Worm (Caenorhabditis elegans): Measurements from ENCODE around the gene C13A2.12.

The C13A2.12 gene

ce11 chrV:7231524-7231923, 27.5 kb upstream of the C13A2.12 start:
- TF ChIP-seq fos-1 (tag; optimal IDR thresholded peaks at IDR 0.05) (no peak), R02D3.7 (tag; optimal IDR thresholded peaks at IDR 0.05) (no peak), skn-1 (tag; optimal IDR thresholded peaks at IDR 0.05) (no peak), nhr-25 (tag; optimal IDR thresholded peaks at IDR 0.05) (no peak), lin-39 (tag; optimal IDR thresholded peaks at IDR 0.05) (no peak), nhr-21 (tag; optimal IDR thresholded peaks at IDR 0.05) (no peak)

- TF ChIP-seq sma-9 (GFP tag; optimal IDR thresholded peaks at IDR 0.05) (no peak), sma-9 (tag; optimal IDR thresholded peaks at IDR 0.05) (no peak), lin-39 (tag; optimal IDR thresholded peaks at IDR 0.05) (no peak), zag-1 (tag; optimal IDR thresholded peaks at IDR 0.05) (no peak), unc-62 (GFP tag; optimal IDR thresholded peaks at IDR 0.05) (no peak), alr-1 (tag; optimal IDR thresholded peaks at IDR 0.05) (no peak), dmd-4 (tag; optimal IDR thresholded peaks at IDR 0.05) (no peak), gmeb-1 (tag; optimal IDR thresholded peaks at IDR 0.05) (no peak), lin-13 (GFP tag; optimal IDR thresholded peaks at IDR 0.05) (no peak), mbf-1 (tag; optimal IDR thresholded peaks at IDR 0.05) (no peak)
Measured at ce11 chrV:7234726-7235125, 24.3 kb upstream of the C13A2.12 start, which contains the start of gene C05C8.5. Gene C05C8.5 (minus strand): TSS chrV:7234826.

ce11 chrV:7236694-7237093, 22.4 kb upstream of the C13A2.12 start:
- TF ChIP-seq nhr-6 (tag; optimal IDR thresholded peaks at IDR 0.05) (no peak), nhr-129 (tag; optimal IDR thresholded peaks at IDR 0.05) (no peak), ztf-1 (GFP tag; conservative IDR thresholded peaks at IDR 0.05) (no peak), ama-1 (optimal IDR thresholded peaks at IDR 0.05) (no peak), crh-2 (tag; optimal IDR thresholded peaks at IDR 0.05) (no peak), ztf-11 (tag; optimal IDR thresholded peaks at IDR 0.05) (no peak), nhr-11 (tag; optimal IDR thresholded peaks at IDR 0.05) (no peak), ztf-4 (tag; optimal IDR thresholded peaks at IDR 0.05) (no peak), fos-1 (tag; optimal IDR thresholded peaks at IDR 0.05) (no peak), lin-13 (GFP tag; optimal IDR thresholded peaks at IDR 0.05) (no peak), F13H6.1 (tag; optimal IDR thresholded peaks at IDR 0.05) (no peak), ceh-16 (tag; optimal IDR thresholded peaks at IDR 0.05) (no peak), nhr-237 (tag; optimal IDR thresholded peaks at IDR 0.05) (no peak)

- TF ChIP-seq egl-27 (tag; optimal IDR thresholded peaks at IDR 0.05) (no peak), dmd-4 (tag; optimal IDR thresholded peaks at IDR 0.05) (no peak), ztf-11 (tag; optimal IDR thresholded peaks at IDR 0.05) (no peak), peb-1 (tag; optimal IDR thresholded peaks at IDR 0.05) (no peak)
Measured at ce11 chrV:7237094-7237132, 22.2 kb upstream of the C13A2.12 start, which contains the start of gene hpo-9. Gene hpo-9 (minus strand): TSS chrV:7237130.

- TF ChIP-seq aly-2 (tag; optimal IDR thresholded peaks at IDR 0.05): no peak
- peak; percentile 79 for TF ChIP-seq C34F6.9 (tag; optimal IDR thresholded peaks at IDR 0.05)
- peak; percentile 91 for TF ChIP-seq crh-2 (tag; optimal IDR thresholded peaks at IDR 0.05)
- TF ChIP-seq nhr-21 (tag; optimal IDR thresholded peaks at IDR 0.05): peak; percentile 70
- TF ChIP-seq mdl-1 (tag; optimal IDR thresholded peaks at IDR 0.05): no peak
- TF ChIP-seq lsy-2 (tag; optimal IDR thresholded peaks at IDR 0.05): peak; percentile 71 to 88
- peak; percentile 40 for TF ChIP-seq blmp-1 (tag; optimal IDR thresholded peaks at IDR 0.05; ENCODE audit: insufficient read depth)
- no peak for TF ChIP-seq ztf-11 (tag; optimal IDR thresholded peaks at IDR 0.05)
- TF ChIP-seq ama-1 (optimal IDR thresholded peaks at IDR 0.05): no peak
- TF ChIP-seq alr-1 (tag; optimal IDR thresholded peaks at IDR 0.05): no peak
- TF ChIP-seq ztf-4 (tag; optimal IDR thresholded peaks at IDR 0.05): peak; percentile 53
- no peak for TF ChIP-seq peb-1 (tag; optimal IDR thresholded peaks at IDR 0.05)
- peak; percentile 64 for TF ChIP-seq mab-5 (tag; optimal IDR thresholded peaks at IDR 0.05)
- no peak for TF ChIP-seq nhr-11 (tag; optimal IDR thresholded peaks at IDR 0.05)
- peak; percentile 97 for TF ChIP-seq gmeb-1 (tag; optimal IDR thresholded peaks at IDR 0.05)
- no peak for TF ChIP-seq nhr-23 (tag; optimal IDR thresholded peaks at IDR 0.05)
- TF ChIP-seq egl-27 (tag; optimal IDR thresholded peaks at IDR 0.05): no peak
- no peak for TF ChIP-seq ceh-16 (tag; optimal IDR thresholded peaks at IDR 0.05)
- TF ChIP-seq R02D3.7 (tag; optimal IDR thresholded peaks at IDR 0.05): peak; percentile 1
- TF ChIP-seq skn-1 (tag; optimal IDR thresholded peaks at IDR 0.05): peak; percentile 64
- TF ChIP-seq unc-55 (GFP tag; optimal IDR thresholded peaks at IDR 0.05): peak; percentile 95
- no peak for TF ChIP-seq mbf-1 (tag; optimal IDR thresholded peaks at IDR 0.05)
- peak; percentile 57 for TF ChIP-seq nhr-237 (tag; optimal IDR thresholded peaks at IDR 0.05)
- peak; percentile 78 for TF ChIP-seq F13H6.1 (tag; optimal IDR thresholded peaks at IDR 0.05)
- peak; percentile 70 for TF ChIP-seq sem-4 (tag; optimal IDR thresholded peaks at IDR 0.05)
- TF ChIP-seq unc-62 (GFP tag; optimal IDR thresholded peaks at IDR 0.05): no peak
- no peak for TF ChIP-seq elt-3 (tag; optimal IDR thresholded peaks at IDR 0.05)
- TF ChIP-seq ztf-1 (GFP tag; conservative IDR thresholded peaks at IDR 0.05): no peak
- TF ChIP-seq nhr-12 (tag; optimal IDR thresholded peaks at IDR 0.05): no peak
- peak; percentile 29 for TF ChIP-seq fos-1 (tag; optimal IDR thresholded peaks at IDR 0.05)
- TF ChIP-seq zag-1 (tag; optimal IDR thresholded peaks at IDR 0.05): peak; percentile 52
- peak; percentile 16 for TF ChIP-seq ZK546.5 (tag; optimal IDR thresholded peaks at IDR 0.05)
- peak; percentile 77 for TF ChIP-seq sma-9 (GFP tag; optimal IDR thresholded peaks at IDR 0.05)
- TF ChIP-seq sma-9 (tag; optimal IDR thresholded peaks at IDR 0.05): no peak
- TF ChIP-seq lin-13 (GFP tag; optimal IDR thresholded peaks at IDR 0.05): peak; percentile 83
- TF ChIP-seq nhr-6 (tag; optimal IDR thresholded peaks at IDR 0.05): no peak
- TF ChIP-seq lin-39 (tag; optimal IDR thresholded peaks at IDR 0.05): no peak
- no peak for TF ChIP-seq Y55F3AM.14 (GFP tag; optimal IDR thresholded peaks at IDR 0.05)
- TF ChIP-seq nhr-129 (tag; optimal IDR thresholded peaks at IDR 0.05): peak; percentile 80
- no peak for TF ChIP-seq elt-1 (tag; optimal IDR thresholded peaks at IDR 0.05)
- TF ChIP-seq nhr-25 (tag; optimal IDR thresholded peaks at IDR 0.05): peak; percentile 85
- peak; percentile 88 for TF ChIP-seq lin-11 (tag; optimal IDR thresholded peaks at IDR 0.05)
Measured at ce11 chrV:7237133-7237532, 21.9 kb upstream of the C13A2.12 start, which contains the start of gene hyls-1. Gene hyls-1 (plus strand): TSS chrV:7237381.

Measured in whole organism, L2 larva.